Fruit fly (Drosophila melanogaster): ENCODE results near the gene CG4872.

The CG4872 gene

dm6 chrX:16880013-16880412 is 1.1 kb upstream of the CG4872 start (continued):
- no peak for TF ChIP-seq chn (GFP tag; optimal IDR thresholded peaks at IDR 0.05)
- TF ChIP-seq Pdp1 (GFP tag; optimal IDR thresholded peaks at IDR 0.05), result peak in 1 of 2 experiments; percentile 19
- TF ChIP-seq trem (tag; optimal IDR thresholded peaks at IDR 0.05), result no peak
- TF ChIP-seq tx (GFP tag; optimal IDR thresholded peaks at IDR 0.05), result no peak
- TF ChIP-seq CG2712 (tag; optimal IDR thresholded peaks at IDR 0.05), result peak; percentile 7
- no peak for TF ChIP-seq CG4360 (GFP tag; IDR thresholded peaks at IDR 0.05)
- TF ChIP-seq Ssrp (tag; optimal IDR thresholded peaks at IDR 0.05), result no peak
- TF ChIP-seq phol (tag; optimal IDR thresholded peaks at IDR 0.05), result peak; percentile 22

DNA sequence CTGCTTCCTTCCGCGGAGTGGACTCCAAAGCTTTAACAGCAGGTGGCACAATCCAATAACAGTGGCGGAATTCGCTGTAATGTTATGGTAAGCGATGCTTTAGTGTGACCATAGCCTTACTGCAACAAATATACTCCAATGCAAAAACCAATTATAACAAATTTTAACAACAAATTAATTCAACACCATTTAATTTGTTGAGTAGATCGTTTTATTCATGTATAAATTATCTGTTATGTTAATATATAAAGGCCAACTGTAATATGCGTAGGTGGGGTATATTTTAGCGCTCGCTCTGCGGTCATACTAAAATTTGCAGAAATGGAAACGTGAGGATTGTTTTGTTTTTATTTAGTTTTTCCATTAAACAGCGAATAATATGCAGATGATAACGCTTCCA is 3.1 kb downstream of the CG4872 start, which contains the start of the genes Nprl2 and Polr3I:
TSS of gene Nprl2 (minus strand) at position 86 of the 400 bp plus-strand sequence.
TSS of gene Polr3I (plus strand) at position 302 of the 400 bp plus-strand sequence.
- peak; percentile 26 for TF ChIP-seq Dp (GFP tag; optimal IDR thresholded peaks at IDR 0.05)
- TF ChIP-seq E2f2 (GFP tag; IDR thresholded peaks at IDR 0.05), result peak; percentile 29; the same call in 1 of the 2 replicates
- TF ChIP-seq MESR4 (GFP tag; optimal IDR thresholded peaks at IDR 0.05), result peak; percentile 48
- no peak for TF ChIP-seq C15 (GFP tag; IDR thresholded peaks at IDR 0.05)
- TF ChIP-seq shn (GFP tag; optimal IDR thresholded peaks at IDR 0.05), result no peak
- TF ChIP-seq CG30431 (GFP tag; optimal IDR thresholded peaks at IDR 0.05), result no peak
- TF ChIP-seq trem (tag; optimal IDR thresholded peaks at IDR 0.05), result peak; percentile 41
- no peak for TF ChIP-seq Aef1 (GFP tag; IDR thresholded peaks at IDR 0.05)
- peak; percentile 51; the same call in 1 of the 2 replicates for TF ChIP-seq unc-4 (GFP tag; IDR thresholded peaks at IDR 0.05; ENCODE audit: partially characterized antibody)
- peak; percentile 28 for TF ChIP-seq CG1603 (tag; optimal IDR thresholded peaks at IDR 0.05)
- TF ChIP-seq Hmr (GFP tag; optimal IDR thresholded peaks at IDR 0.05), result no peak
- peak; percentile 74 for TF ChIP-seq nerfin-1 (tag; optimal IDR thresholded peaks at IDR 0.05)
- TF ChIP-seq Dip3 (GFP tag; optimal IDR thresholded peaks at IDR 0.05), result no peak
- peak; percentile 72 for TF ChIP-seq gfzf (GFP tag; optimal IDR thresholded peaks at IDR 0.05)
- peak; percentile 57 for TF ChIP-seq BEAF-32 (GFP tag; optimal IDR thresholded peaks at IDR 0.05)
- TF ChIP-seq tll (GFP tag; optimal IDR thresholded peaks at IDR 0.05), result no peak
- TF ChIP-seq schlank (tag; optimal IDR thresholded peaks at IDR 0.05), result no peak
- no peak for TF ChIP-seq twi (tag; optimal IDR thresholded peaks at IDR 0.05)
- peak; percentile 57 for TF ChIP-seq stwl (tag; optimal IDR thresholded peaks at IDR 0.05)
- peak; percentile 47; the same call in 1 of the 4 replicates for TF ChIP-seq Dll (GFP tag; IDR thresholded peaks at IDR 0.05; ENCODE audit: partially characterized antibody)
- peak; percentile 58 for TF ChIP-seq CG9797 (GFP tag; optimal IDR thresholded peaks at IDR 0.05)
- peak; percentile 39 for TF ChIP-seq MBD-R2 (GFP tag; IDR thresholded peaks at IDR 0.05)
- TF ChIP-seq Scr (GFP tag; IDR thresholded peaks at IDR 0.05; ENCODE audit: partially characterized antibody), result peak; percentile 43
- no peak for TF ChIP-seq lab (GFP tag; optimal IDR thresholded peaks at IDR 0.05)
- TF ChIP-seq CG14710 (tag; optimal IDR thresholded peaks at IDR 0.05), result peak; percentile 20
- no peak for TF ChIP-seq CG12236 (GFP tag; optimal IDR thresholded peaks at IDR 0.05)
- peak; percentile 44 for TF ChIP-seq Med (GFP tag)
- TF ChIP-seq Doc3 (GFP tag; IDR thresholded peaks at IDR 0.05; ENCODE audit: partially characterized antibody), result 0 out of 3 replicates have a peak, but pooled peaks have one; percentile 18
- TF ChIP-seq gem (tag; optimal IDR thresholded peaks at IDR 0.05), result no peak
- TF ChIP-seq az2 (GFP tag; optimal IDR thresholded peaks at IDR 0.05), result no peak
- no peak for TF ChIP-seq CG10979 (tag; optimal IDR thresholded peaks at IDR 0.05)
- peak; percentile 37 for TF ChIP-seq sens (GFP tag)
- no peak for TF ChIP-seq CG2889 (GFP tag; IDR thresholded peaks at IDR 0.05)
- no peak for TF ChIP-seq Dbx (GFP tag; IDR thresholded peaks at IDR 0.05)
- TF ChIP-seq YL-1 (GFP tag; optimal IDR thresholded peaks at IDR 0.05), result peak; percentile 29
- no peak for TF ChIP-seq onecut (GFP tag; IDR thresholded peaks at IDR 0.05)
- TF ChIP-seq pzg (GFP tag; optimal IDR thresholded peaks at IDR 0.05), result peak; percentile 49
- no peak for TF ChIP-seq zfh2 (GFP tag; optimal IDR thresholded peaks at IDR 0.05)
- TF ChIP-seq chm (GFP tag; IDR thresholded peaks at IDR 0.05), result no peak
- no peak for TF ChIP-seq lbe (GFP tag; optimal IDR thresholded peaks at IDR 0.05)
- no peak for TF ChIP-seq CG14441 (GFP tag; IDR thresholded peaks at IDR 0.05)
